Worm (Caenorhabditis elegans) whole organism, L3 larva: ENCODE measurements around the gene srx-122.

ENCODE experiments used
- R02D3.7 ChIP-seq: fragments of 150-350 bp; optimal IDR thresholded peaks from 2 replicates; lab custom pipeline; 2014; ENCODE audit warnings: missing biosample characterization, missing genetic modification characterization
- nhr-12 ChIP-seq: fragments of 150-350 bp; optimal IDR thresholded peaks from 2 replicates; lab custom pipeline; 2014; ENCODE audit warnings: missing biosample characterization, missing genetic modification characterization
- nhr-25 ChIP-seq: sonication (generic microtip); optimal IDR thresholded peaks from 2 replicates; lab custom pipeline; 2017; ENCODE audit warnings: missing biosample characterization, missing genetic modification characterization
- nhr-76 ChIP-seq: fragments of 150-350 bp; sonication (generic microtip); optimal IDR thresholded peaks from 5 replicates; lab custom pipeline; 2014; ENCODE audit warnings: missing biosample characterization, missing genetic modification characterization
- pha-4 ChIP-seq: fragments of 150-350 bp; optimal IDR thresholded peaks from 2 replicates; lab custom pipeline; 2014; ENCODE audit warnings: missing biosample characterization, missing genetic modification reagents, missing genetic modification characterization
- unc-39 ChIP-seq: sonication (generic microtip); optimal IDR thresholded peaks from 4 replicates; lab custom pipeline; 2017; ENCODE audit warnings: missing biosample characterization, missing genetic modification characterization
- unc-62 ChIP-seq: fragments of 150-350 bp; sonication (generic microtip); optimal IDR thresholded peaks from 4 replicates; lab custom pipeline; 2014; ENCODE audit warnings: missing biosample characterization, missing genetic modification reagents, missing genetic modification characterization

DNA sequence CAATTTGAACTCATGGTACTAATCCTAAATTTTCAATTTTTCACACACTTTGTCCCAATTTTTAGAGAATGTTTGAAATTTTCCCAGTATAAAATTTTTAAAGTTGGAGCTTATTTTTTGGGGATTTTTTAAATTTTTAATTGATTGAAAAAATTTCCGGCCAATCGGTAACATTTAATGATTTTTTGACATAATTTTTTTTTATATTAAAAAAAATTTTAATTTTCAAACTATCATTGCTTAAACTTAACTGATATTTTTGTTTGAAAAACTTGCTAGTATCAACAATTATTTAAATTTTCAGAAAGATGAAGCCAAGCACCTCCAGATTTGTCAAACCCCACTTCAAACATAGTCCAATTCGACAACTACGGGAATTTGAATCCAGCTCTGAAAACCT lies 40.4 kb downstream of the srx-122 start, which contains the start of gene T28A11.22:
- TF ChIP-seq R02D3.7 (no peak), nhr-12 (tag; lab: Kevin White, UChicago) (no peak), nhr-25 (no peak), unc-62 (no peak), nhr-76 (tag; lab: Kevin White, UChicago) (no peak), pha-4 (no peak), unc-39 (tag; lab: Kevin White, UChicago) (no peak)
